Worm (Caenorhabditis elegans): ENCODE results near the gene R10H10.3.
A peak's percentile ranks its signal among the peaks of the same experiment; 100 is the strongest.

The R10H10.3 gene

DNA sequence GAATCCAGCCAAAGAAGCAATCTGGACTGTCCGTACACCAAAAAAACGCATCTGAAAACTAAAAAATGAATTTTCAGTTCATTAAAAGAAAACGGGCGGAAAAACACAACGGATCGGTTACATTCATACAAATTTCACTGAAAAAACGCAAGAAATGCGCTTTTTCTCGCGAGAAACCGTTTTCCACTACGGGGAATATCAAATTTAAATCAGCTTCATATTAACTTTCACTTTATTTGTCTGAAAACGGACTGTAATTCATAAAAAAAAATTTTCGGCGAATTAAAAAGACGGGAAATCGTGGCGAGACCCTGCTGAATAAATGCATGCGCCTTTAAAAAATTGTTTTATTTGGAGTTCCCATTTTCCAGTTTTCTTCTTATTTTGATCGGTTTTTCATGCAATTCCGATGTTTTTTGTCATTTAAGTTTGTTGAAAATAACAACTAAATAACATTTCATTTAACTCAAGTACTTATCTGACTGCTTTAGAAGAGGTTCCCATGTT is 20.5 kb upstream of the R10H10.3 start, which contains the start of gene pges-2 (continued):
- no peak for TF ChIP-seq grh-1 (GFP tag; IDR thresholded peaks at IDR 0.05)
- TF ChIP-seq irx-1 (tag; optimal IDR thresholded peaks at IDR 0.05) = no peak
- no peak for TF ChIP-seq C34B4.2 (tag; optimal IDR thresholded peaks at IDR 0.05)
- no peak for TF ChIP-seq aha-1 (tag; optimal IDR thresholded peaks at IDR 0.05)
- TF ChIP-seq ama-1 (optimal IDR thresholded peaks at IDR 0.05) = no peak
- TF ChIP-seq snu-23 (GFP tag; optimal IDR thresholded peaks at IDR 0.05) = peak; percentile 53
- TF ChIP-seq mef-2 (tag; optimal IDR thresholded peaks at IDR 0.05) = no peak
- TF ChIP-seq isw-1 (GFP tag; IDR thresholded peaks at IDR 0.05) = no peak
- TF ChIP-seq blmp-1 (tag; optimal IDR thresholded peaks at IDR 0.05) = peak; percentile 40
- no peak for TF ChIP-seq sup-37 (GFP tag; optimal IDR thresholded peaks at IDR 0.05)
- TF ChIP-seq nhr-85 (tag) = no peak
- peak; percentile 62 for TF ChIP-seq mep-1 (tag; optimal IDR thresholded peaks at IDR 0.05)
- no peak for TF ChIP-seq fkh-4 (tag; optimal IDR thresholded peaks at IDR 0.05; ENCODE audit: borderline replicate concordance)
- TF ChIP-seq elt-3 (tag; optimal IDR thresholded peaks at IDR 0.05) = no peak
- TF ChIP-seq nhr-11 (tag; optimal IDR thresholded peaks at IDR 0.05) = no peak
- TF ChIP-seq pqm-1 (tag; optimal IDR thresholded peaks at IDR 0.05) = no peak
- TF ChIP-seq pag-3 (tag; optimal IDR thresholded peaks at IDR 0.05; ENCODE audit: borderline replicate concordance, insufficient read depth) = no peak
- TF ChIP-seq F16B12.6 (tag; optimal IDR thresholded peaks at IDR 0.05) = no peak
- TF ChIP-seq ceh-90 (tag; optimal IDR thresholded peaks at IDR 0.05) = no peak
- TF ChIP-seq xbp-1 (tag; optimal IDR thresholded peaks at IDR 0.05) = peak; percentile 38
- TF ChIP-seq ceh-8 (GFP tag; optimal IDR thresholded peaks at IDR 0.05) = no peak
- no peak for TF ChIP-seq nhr-12 (tag; optimal IDR thresholded peaks at IDR 0.05)
- TF ChIP-seq lin-14 (GFP tag; optimal IDR thresholded peaks at IDR 0.05) = no peak
- no peak for TF ChIP-seq nhr-237 (tag; optimal IDR thresholded peaks at IDR 0.05)
- TF ChIP-seq tlp-1 (tag; optimal IDR thresholded peaks at IDR 0.05) = no peak
- peak; percentile 44 for TF ChIP-seq nhr-71 (tag; optimal IDR thresholded peaks at IDR 0.05)
- TF ChIP-seq ceh-82 (tag; optimal IDR thresholded peaks at IDR 0.05) = peak in 1 of 3 experiments; percentile 21
- TF ChIP-seq elt-2 (tag; optimal IDR thresholded peaks at IDR 0.05) = no peak
- no peak for TF ChIP-seq fos-1 (tag; optimal IDR thresholded peaks at IDR 0.05)
- no peak for TF ChIP-seq egl-27 (tag; optimal IDR thresholded peaks at IDR 0.05)
- TF ChIP-seq lir-3 (tag; optimal IDR thresholded peaks at IDR 0.05; ENCODE audit: poor library complexity) = no peak

DNA sequence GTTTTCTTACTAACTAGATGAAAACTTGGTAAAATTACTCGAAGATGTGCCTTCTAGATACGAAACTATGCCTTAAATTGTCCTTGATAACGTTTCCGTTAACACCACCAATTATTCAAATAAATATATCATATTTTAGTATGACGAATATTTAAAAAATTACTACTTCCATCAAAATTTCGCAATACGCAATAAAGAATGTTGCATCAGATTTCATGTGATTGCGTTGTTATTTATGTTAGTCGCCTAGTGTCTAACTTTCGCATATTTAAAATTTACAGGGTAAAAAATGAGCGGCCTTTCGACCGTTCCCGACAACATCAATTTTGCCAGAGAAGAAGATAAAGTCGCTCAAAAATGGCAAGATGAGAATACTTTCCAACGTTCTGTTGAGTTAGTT is 20.0 kb upstream of the R10H10.3 start, which contains the start of gene iars-1:
iars-1 (plus strand) TSS at position 276 of the 400 bp plus-strand sequence.
- TF ChIP-seq grh-1 (GFP tag; IDR thresholded peaks at IDR 0.05) (no peak), sup-37 (GFP tag; optimal IDR thresholded peaks at IDR 0.05) (no peak), nhr-76 (tag; optimal IDR thresholded peaks at IDR 0.05) (no peak), nhr-237 (tag; optimal IDR thresholded peaks at IDR 0.05) (no peak), elt-2 (tag; optimal IDR thresholded peaks at IDR 0.05) (no peak), xbp-1 (tag; optimal IDR thresholded peaks at IDR 0.05) (no peak), fkh-8 (tag; optimal IDR thresholded peaks at IDR 0.05) (no peak), nhr-84 (tag; optimal IDR thresholded peaks at IDR 0.05) (no peak), pag-3 (tag; optimal IDR thresholded peaks at IDR 0.05; ENCODE audit: borderline replicate concordance, insufficient read depth) (no peak), sox-4 (tag; optimal IDR thresholded peaks at IDR 0.05) (no peak), unc-98 (GFP tag; IDR thresholded peaks at IDR 0.05) (no peak), pqm-1 (tag; optimal IDR thresholded peaks at IDR 0.05) (no peak)

DNA sequence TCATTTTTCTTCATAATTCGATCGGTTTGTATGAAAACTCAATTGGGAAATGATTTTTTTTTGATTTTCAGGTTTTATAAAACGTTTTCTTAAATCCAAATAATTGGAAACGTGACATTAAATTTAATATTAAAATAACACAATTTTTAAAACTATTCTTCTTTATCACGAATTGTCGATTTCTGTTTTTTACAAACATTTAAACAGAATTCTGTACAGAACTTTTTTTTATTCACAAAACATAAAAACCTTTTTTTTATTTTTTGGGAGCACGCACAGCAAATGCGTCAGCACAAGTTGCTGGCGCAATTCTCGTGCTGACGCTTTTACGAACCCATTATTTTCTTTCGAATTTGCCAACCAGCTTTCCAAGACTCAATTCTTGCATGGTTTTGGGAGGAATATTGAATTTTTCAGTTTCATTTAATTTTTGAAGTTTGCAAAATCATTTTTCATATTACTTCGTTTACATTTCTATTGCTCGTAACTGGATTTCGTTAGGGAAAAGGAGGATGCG is 14.5 kb upstream of the R10H10.3 start, which contains the start of gene mpz-5:
mpz-5 (minus strand) TSS at position 51 of the 517 bp plus-strand sequence.
- TF ChIP-seq C04F5.9 (tag; optimal IDR thresholded peaks at IDR 0.05) (peak; percentile 48), unc-130 (tag; optimal IDR thresholded peaks at IDR 0.05) (no peak), grh-1 (GFP tag; IDR thresholded peaks at IDR 0.05) (peak; percentile 10; the same call in 1 of the 2 replicates), ceh-8 (GFP tag; optimal IDR thresholded peaks at IDR 0.05) (peak; percentile 7), mep-1 (tag; optimal IDR thresholded peaks at IDR 0.05) (peak; percentile 96), pag-3 (tag; optimal IDR thresholded peaks at IDR 0.05; ENCODE audit: borderline replicate concordance, insufficient read depth) (peak; percentile 18), lin-35 (GFP tag; optimal IDR thresholded peaks at IDR 0.05) (peak; percentile 75 to 80), mef-2 (tag; optimal IDR thresholded peaks at IDR 0.05) (peak; percentile 12), ztf-4 (tag; optimal IDR thresholded peaks at IDR 0.05) (no peak), snpc-4 (tag; optimal IDR thresholded peaks at IDR 0.05) (peak; percentile 56), lin-14 (GFP tag; optimal IDR thresholded peaks at IDR 0.05) (peak; percentile 79), nhr-11 (tag; optimal IDR thresholded peaks at IDR 0.05) (no peak), lsy-2 (tag; optimal IDR thresholded peaks at IDR 0.05) (peak; percentile 82 to 83), fkh-8 (tag; optimal IDR thresholded peaks at IDR 0.05) (peak; percentile 30), sup-37 (GFP tag; optimal IDR thresholded peaks at IDR 0.05) (no peak), ama-1 (optimal IDR thresholded peaks at IDR 0.05) (no peak), efl-1 (optimal IDR thresholded peaks at IDR 0.05) (peak; percentile 71 to 77), efl-1 (GFP tag; optimal IDR thresholded peaks at IDR 0.05 in 1 of 2) (peak; percentile 72 to 97), dsc-1 (tag; optimal IDR thresholded peaks at IDR 0.05) (peak; percentile 77), swsn-7 (tag; optimal IDR thresholded peaks at IDR 0.05) (peak; percentile 83), zip-4 (GFP tag; optimal IDR thresholded peaks at IDR 0.05) (no peak), C16A3.4 (tag; optimal IDR thresholded peaks at IDR 0.05) (peak; percentile 39), nhr-90 (tag; optimal IDR thresholded peaks at IDR 0.05; ENCODE audit: poor library complexity) (peak; percentile 75)
